Fruit fly (Drosophila melanogaster): Measurements from ENCODE around the gene CG32148.

The CG32148 gene

DNA sequence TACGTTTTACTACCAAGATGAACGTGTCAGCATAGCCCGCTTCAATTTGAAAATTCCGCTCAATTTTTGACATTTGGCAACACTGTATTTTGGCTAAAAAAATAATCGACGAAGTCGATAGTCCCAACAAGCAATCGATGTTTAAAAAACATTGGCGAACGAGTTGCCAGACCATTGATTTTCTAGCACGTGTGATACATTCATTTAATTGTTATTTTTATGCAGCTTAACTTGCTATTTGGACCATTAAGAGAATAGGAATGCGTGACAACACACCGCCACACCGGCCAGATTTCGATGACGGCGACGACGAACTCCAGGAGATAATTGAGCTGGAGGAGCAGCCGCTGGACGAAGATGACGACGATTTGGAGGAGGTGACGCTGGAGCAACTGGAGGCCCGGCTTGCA lies 40.6 kb upstream of the CG32148 start, which contains the start of gene CG5114 (continued):
- TF ChIP-seq CG12659 (GFP tag; optimal IDR thresholded peaks at IDR 0.05) (peak; percentile 63), CG10147 (GFP tag; optimal IDR thresholded peaks at IDR 0.05) (peak; percentile 22), crc (GFP tag; optimal IDR thresholded peaks at IDR 0.05) (no peak), Dfd (GFP tag; optimal IDR thresholded peaks at IDR 0.05) (no peak), Pdp1 (GFP tag; optimal IDR thresholded peaks at IDR 0.05) (peak in 1 of 2 experiments; percentile 48), Trl (optimal IDR thresholded peaks at IDR 0.05) (no peak), Trl (GFP tag; optimal IDR thresholded peaks at IDR 0.05) (peak; percentile 64), klu (GFP tag; IDR thresholded peaks at IDR 0.05) (no peak), Elba2 (GFP tag; optimal IDR thresholded peaks at IDR 0.05) (peak; percentile 16), ATbp (GFP tag; optimal IDR thresholded peaks at IDR 0.05) (no peak), CG2116 (GFP tag; optimal IDR thresholded peaks at IDR 0.05) (peak; percentile 91), nmo (GFP tag; optimal IDR thresholded peaks at IDR 0.05) (peak; percentile 66), sens (GFP tag) (peak; percentile 90), lbe (GFP tag; optimal IDR thresholded peaks at IDR 0.05) (peak; percentile 41), CG12942 (GFP tag; optimal IDR thresholded peaks at IDR 0.05) (no peak), nerfin-1 (tag; optimal IDR thresholded peaks at IDR 0.05) (peak; percentile 25), Dbx (GFP tag; IDR thresholded peaks at IDR 0.05) (peak; percentile 47; the same call in 2 of the 3 replicates), HHEX (GFP tag; optimal IDR thresholded peaks at IDR 0.05) (peak; percentile 24), az2 (GFP tag; optimal IDR thresholded peaks at IDR 0.05) (peak; percentile 34), CG11696 (GFP tag; IDR thresholded peaks at IDR 0.05) (no peak), Opbp (GFP tag; IDR thresholded peaks at IDR 0.05; ENCODE audit: partially characterized antibody) (peak; percentile 94), cato (GFP tag; optimal IDR thresholded peaks at IDR 0.05; ENCODE audit: borderline replicate concordance) (no peak), BEAF-32 (GFP tag; optimal IDR thresholded peaks at IDR 0.05) (peak; percentile 93), CG32772 (GFP tag; IDR thresholded peaks at IDR 0.05) (no peak), zen2 (GFP tag; IDR thresholded peaks at IDR 0.05; ENCODE audit: partially characterized antibody) (peak; percentile 82), Bteb2 (GFP tag; optimal IDR thresholded peaks at IDR 0.05) (peak; percentile 49), CG13123 (GFP tag; optimal IDR thresholded peaks at IDR 0.05) (no peak), hth (optimal IDR thresholded peaks at IDR 0.05) (no peak), Optix (GFP tag; IDR thresholded peaks at IDR 0.05) (no peak), CG13296 (GFP tag; optimal IDR thresholded peaks at IDR 0.05) (peak; percentile 32), ERR (GFP tag; optimal IDR thresholded peaks at IDR 0.05) (peak; percentile 66), row (GFP tag; IDR thresholded peaks at IDR 0.05) (peak; percentile 55), CoRest (tag; optimal IDR thresholded peaks at IDR 0.05) (peak; percentile 45), NK7.1 (GFP tag; optimal IDR thresholded peaks at IDR 0.05) (peak; percentile 4), lilli (GFP tag; optimal IDR thresholded peaks at IDR 0.05) (peak; percentile 73), salm (tag; optimal IDR thresholded peaks at IDR 0.05) (no peak), zfh2 (GFP tag; optimal IDR thresholded peaks at IDR 0.05) (peak; percentile 6), CTCF (GFP tag; optimal IDR thresholded peaks at IDR 0.05) (peak; percentile 44), toy (GFP tag; IDR thresholded peaks at IDR 0.05) (no peak), Hand (GFP tag; optimal IDR thresholded peaks at IDR 0.05) (no peak), bcd (GFP tag; optimal IDR thresholded peaks at IDR 0.05) (no peak), CG3995 (GFP tag; optimal IDR thresholded peaks at IDR 0.05) (peak; percentile 74), CG43689 (GFP tag; IDR thresholded peaks at IDR 0.05) (no peak), CG15479 (GFP tag; optimal IDR thresholded peaks at IDR 0.05) (no peak), CG13424 (tag; optimal IDR thresholded peaks at IDR 0.05) (peak; percentile 20), CG1233 (GFP tag; optimal IDR thresholded peaks at IDR 0.05) (no peak), Hmx (GFP tag; optimal IDR thresholded peaks at IDR 0.05) (no peak), jumu (GFP tag; optimal IDR thresholded peaks at IDR 0.05) (peak; percentile 15), Sox100B (GFP tag; optimal IDR thresholded peaks at IDR 0.05) (no peak), slp2 (GFP tag; optimal IDR thresholded peaks at IDR 0.05) (peak; percentile 15), CG4404 (GFP tag; IDR thresholded peaks at IDR 0.05) (no peak), Blimp-1 (GFP tag; optimal IDR thresholded peaks at IDR 0.05) (no peak)

Measured in whole organism, embryonic.